Fruit fly (Drosophila melanogaster) whole organism, embryonic: ENCODE results near the gene upSET.

Experiments
- Asciz ChIP-seq: fragments of 200-800 bp; sonication (Bioruptor generic); optimal IDR thresholded peaks from 2 replicates; lab custom pipeline; 2017; ENCODE audit warnings: missing biosample characterization, mild to moderate bottlenecking, missing genetic modification characterization, missing genetic modification reagents
- Bgb ChIP-seq: fragments of 200-800 bp; sonication (Bioruptor generic); IDR thresholded peaks from 2 replicates; pipeline ENCODE4 v1.3.6; 2022; ENCODE audit warnings: missing biosample characterization, missing genetic modification characterization; ENCODE audit not compliant: partially characterized antibody
- CG10274 ChIP-seq: fragments of 200-800 bp; sonication (Bioruptor generic); optimal IDR thresholded peaks from 3 replicates; lab custom pipeline; 2017; ENCODE audit warnings: missing biosample characterization, mild to moderate bottlenecking, missing genetic modification characterization
- CG12769 ChIP-seq: fragments of 200-800 bp; sonication (Bioruptor generic); optimal IDR thresholded peaks from 2 replicates; lab custom pipeline; 2019; ENCODE audit warnings: missing biosample characterization, mild to moderate bottlenecking, missing genetic modification characterization, moderate library complexity
- CG15269 ChIP-seq: fragments of 200-800 bp; sonication (Bioruptor generic); optimal IDR thresholded peaks from 2 replicates; lab custom pipeline; 2018; ENCODE audit warnings: missing biosample characterization, mild to moderate bottlenecking, missing genetic modification characterization, moderate library complexity
- CG15514 ChIP-seq: fragments of 200-800 bp; sonication (Bioruptor generic); optimal IDR thresholded peaks from 3 replicates; lab custom pipeline; 2017; ENCODE audit warnings: missing biosample characterization, missing genetic modification characterization, mild to moderate bottlenecking, moderate library complexity, missing genetic modification reagents
- CG1603 ChIP-seq: fragments of 200-800 bp; sonication (Bioruptor generic); optimal IDR thresholded peaks from 2 replicates; lab custom pipeline; 2019; ENCODE audit warnings: missing biosample characterization, mild to moderate bottlenecking, missing genetic modification characterization, moderate library complexity
- CG1647 ChIP-seq: fragments of 200-800 bp; sonication (Bioruptor generic); optimal IDR thresholded peaks from 3 replicates; lab custom pipeline; 2016; ENCODE audit warnings: missing biosample characterization, missing genetic modification characterization
- CG16863 ChIP-seq: fragments of 200-800 bp; sonication (Bioruptor generic); optimal IDR thresholded peaks from 3 replicates; lab custom pipeline; 2016; ENCODE audit warnings: missing biosample characterization, missing genetic modification characterization
- CG17186 ChIP-seq: fragments of 200-800 bp; sonication (Bioruptor generic); optimal IDR thresholded peaks from 3 replicates; lab custom pipeline; 2017; ENCODE audit warnings: missing biosample characterization, missing genetic modification reagents, missing genetic modification characterization
- CG17612 ChIP-seq: fragments of 200-800 bp; sonication (Bioruptor generic); IDR thresholded peaks from 2 replicates; pipeline ENCODE4 v1.3.6; 2022; ENCODE audit warnings: missing biosample characterization, missing genetic modification characterization
- CG17912 ChIP-seq: fragments of 200-800 bp; sonication (Bioruptor generic); optimal IDR thresholded peaks from 2 replicates; lab custom pipeline; 2018; ENCODE audit warnings: missing biosample characterization, mild to moderate bottlenecking, missing genetic modification characterization
- CG33557 ChIP-seq: fragments of 200-800 bp; sonication (Bioruptor generic); optimal IDR thresholded peaks from 2 replicates; lab custom pipeline; 2019; ENCODE audit warnings: missing biosample characterization, mild to moderate bottlenecking, missing genetic modification characterization, moderate library complexity
- CG3407 ChIP-seq: fragments of 200-800 bp; sonication (Bioruptor generic); optimal IDR thresholded peaks from 2 replicates; lab custom pipeline; 2018; ENCODE audit warnings: missing biosample characterization, mild to moderate bottlenecking, missing genetic modification characterization
- CG6791 ChIP-seq: fragments of 200-800 bp; sonication (Bioruptor generic); IDR thresholded peaks from 3 replicates; pipeline ENCODE4 v1.3.6; 2022; ENCODE audit warnings: missing biosample characterization, missing genetic modification characterization; ENCODE audit not compliant: partially characterized antibody
- CG7786 ChIP-seq: fragments of 200-800 bp; sonication (Bioruptor generic); optimal IDR thresholded peaks from 2 replicates; lab custom pipeline; 2016; ENCODE audit warnings: missing biosample characterization, missing genetic modification characterization
- CG7963 ChIP-seq: fragments of 200-800 bp; sonication (Bioruptor generic); IDR thresholded peaks from 3 replicates; pipeline ENCODE4 v1.3.6; 2022; ENCODE audit warnings: missing biosample characterization, missing genetic modification characterization; ENCODE audit not compliant: partially characterized antibody
- CG9797 ChIP-seq: fragments of 200-800 bp; sonication (Bioruptor generic); optimal IDR thresholded peaks from 3 replicates; lab custom pipeline; 2018; ENCODE audit warnings: missing biosample characterization, mild to moderate bottlenecking, missing genetic modification characterization
- Chrac-16 ChIP-seq: fragments of 200-800 bp; sonication (Bioruptor generic); optimal IDR thresholded peaks from 3 replicates; lab custom pipeline; 2016; ENCODE audit warnings: missing biosample characterization, missing genetic modification characterization
- CrebB ChIP-seq: fragments of 200-800 bp; sonication (Bioruptor generic); optimal IDR thresholded peaks from 3 replicates; lab custom pipeline; 2018; ENCODE audit warnings: missing biosample characterization, mild to moderate bottlenecking, missing genetic modification characterization
- Dbx ChIP-seq: fragments of 200-800 bp; sonication (Bioruptor generic); IDR thresholded peaks from 3 replicates; pipeline ENCODE4 v1.3.6; 2022; ENCODE audit warnings: missing biosample characterization, missing genetic modification characterization
- Dip2 ChIP-seq: fragments of 200-800 bp; sonication (Bioruptor generic); IDR thresholded peaks from 2 replicates; pipeline ENCODE4 v1.3.6; 2022; ENCODE audit warnings: missing biosample characterization, missing genetic modification characterization
- E2f1 ChIP-seq: fragments of 200-800 bp; sonication (Bioruptor generic); IDR thresholded peaks from 2 replicates; pipeline ENCODE4 v1.3.6; 2022; ENCODE audit warnings: missing biosample characterization, missing genetic modification characterization
- Ets65A ChIP-seq: fragments of 200-800 bp; sonication (Bioruptor generic); peaks from one replicate; lab custom pipeline; 2016; ENCODE audit warnings: missing biosample characterization, missing genetic modification characterization
- Fer2 ChIP-seq: fragments of 200-800 bp; sonication (Bioruptor generic); optimal IDR thresholded peaks from 2 replicates; lab custom pipeline; 2018; ENCODE audit warnings: missing biosample characterization, mild to moderate bottlenecking, missing genetic modification characterization, moderate library complexity
- HLH3B ChIP-seq: fragments of 200-800 bp; sonication (Bioruptor generic); IDR thresholded peaks from 2 replicates; pipeline ENCODE4 v1.3.6; 2022; ENCODE audit warnings: missing biosample characterization, missing genetic modification characterization
- Med ChIP-seq: fragments of 200-800 bp; sonication (Bioruptor generic); peaks from one replicate; lab custom pipeline; 2016; ENCODE audit warnings: missing biosample characterization, missing genetic modification characterization, mild to moderate bottlenecking, inconsistent platforms, moderate library complexity
- Meics ChIP-seq: fragments of 200-800 bp; sonication (Bioruptor generic); optimal IDR thresholded peaks from 2 replicates; lab custom pipeline; 2017; ENCODE audit warnings: missing biosample characterization, mild to moderate bottlenecking, missing genetic modification characterization
- Nf-YB ChIP-seq: fragments of 200-800 bp; sonication (Bioruptor generic); optimal IDR thresholded peaks from 3 replicates; lab custom pipeline; 2019; ENCODE audit warnings: missing biosample characterization, mild to moderate bottlenecking, missing genetic modification characterization, moderate library complexity
- Oaz ChIP-seq: fragments of 200-800 bp; sonication (Bioruptor generic); IDR thresholded peaks from 2 replicates; pipeline ENCODE4 v1.3.6; 2022; ENCODE audit warnings: missing biosample characterization, missing genetic modification characterization
- Optix ChIP-seq: fragments of 200-800 bp; sonication (Bioruptor generic); IDR thresholded peaks from 3 replicates; pipeline ENCODE4 v1.3.6; 2022; ENCODE audit warnings: missing biosample characterization, missing genetic modification characterization
- Poxn ChIP-seq: fragments of 200-800 bp; sonication (Bioruptor generic); IDR thresholded peaks from 2 replicates; pipeline ENCODE4 v1.3.6; 2022; ENCODE audit warnings: missing biosample characterization, missing genetic modification characterization
- Six4 ChIP-seq: fragments of 200-800 bp; sonication (Bioruptor generic); optimal IDR thresholded peaks from 2 replicates; lab custom pipeline; 2016; ENCODE audit warnings: missing biosample characterization, missing genetic modification characterization
- Vsx1 ChIP-seq: fragments of 200-800 bp; sonication (Bioruptor generic); optimal IDR thresholded peaks from 2 replicates; lab custom pipeline; 2017; ENCODE audit warnings: missing biosample characterization, mild to moderate bottlenecking, missing genetic modification characterization, missing genetic modification reagents
- bowl ChIP-seq: fragments of 200-800 bp; sonication (Bioruptor generic); IDR thresholded peaks from 2 replicates; pipeline ENCODE4 v1.3.6; 2022; ENCODE audit warnings: missing biosample characterization, missing genetic modification characterization
- btn ChIP-seq: fragments of 200-800 bp; sonication (Bioruptor generic); optimal IDR thresholded peaks from 2 replicates; lab custom pipeline; 2016; ENCODE audit warnings: missing biosample characterization, missing genetic modification characterization
- crp ChIP-seq, 2 experiments: fragments of 200-800 bp; sonication (Bioruptor generic); optimal IDR thresholded peaks; 2 replicates in 1 of 2; 3 replicates in 1 of 2; lab custom pipeline; 2017; ENCODE audit warnings: missing biosample characterization in 2 of 2, missing genetic modification characterization in 2 of 2, mild to moderate bottlenecking in 1 of 2, moderate library complexity in 1 of 2
- exex ChIP-seq: fragments of 200-800 bp; sonication (Bioruptor generic); optimal IDR thresholded peaks from 4 replicates; lab custom pipeline; 2018; ENCODE audit warnings: missing biosample characterization, mild to moderate bottlenecking, missing genetic modification characterization, moderate library complexity
- fd96Cb ChIP-seq: fragments of 200-800 bp; sonication (Bioruptor generic); optimal IDR thresholded peaks from 2 replicates; lab custom pipeline; 2018; ENCODE audit warnings: missing biosample characterization, mild to moderate bottlenecking, missing genetic modification characterization, moderate library complexity
- ftz-f1 ChIP-seq: fragments of 200-800 bp; sonication (Bioruptor generic); optimal IDR thresholded peaks from 2 replicates; lab custom pipeline; 2016; ENCODE audit warnings: missing biosample characterization, missing genetic modification characterization
- grau ChIP-seq: fragments of 200-800 bp; optimal IDR thresholded peaks from 3 replicates; lab custom pipeline; 2019; ENCODE audit warnings: missing biosample characterization, mild to moderate bottlenecking, missing genetic modification characterization, moderate library complexity
- jigr1 ChIP-seq: fragments of 200-800 bp; sonication (Bioruptor generic); IDR thresholded peaks from 3 replicates; pipeline ENCODE4 v1.3.6; 2022; ENCODE audit warnings: missing biosample characterization, missing genetic modification characterization
- pros ChIP-seq: fragments of 200-800 bp; sonication (Bioruptor generic); optimal IDR thresholded peaks from 3 replicates; lab custom pipeline; 2019; ENCODE audit warnings: missing biosample characterization, mild to moderate bottlenecking, missing genetic modification characterization, moderate library complexity
- run ChIP-seq: fragments of 200-800 bp; sonication (Bioruptor generic); optimal IDR thresholded peaks from 3 replicates; lab custom pipeline; 2018; ENCODE audit warnings: missing biosample characterization, mild to moderate bottlenecking, missing genetic modification characterization
- sqz ChIP-seq: fragments of 200-800 bp; sonication (Bioruptor generic); optimal IDR thresholded peaks from 3 replicates; lab custom pipeline; 2018; ENCODE audit warnings: missing biosample characterization, mild to moderate bottlenecking, missing genetic modification characterization
- stwl ChIP-seq: fragments of 200-800 bp; sonication (Bioruptor generic); optimal IDR thresholded peaks from 3 replicates; lab custom pipeline; 2018; ENCODE audit warnings: missing biosample characterization, mild to moderate bottlenecking, missing genetic modification characterization, moderate library complexity
- tio ChIP-seq: fragments of 200-800 bp; sonication (Bioruptor generic); optimal IDR thresholded peaks from 2 replicates; lab custom pipeline; 2017; ENCODE audit warnings: missing biosample characterization, missing genetic modification characterization, inconsistent platforms
- tx ChIP-seq: fragments of 200-800 bp; sonication (Bioruptor generic); optimal IDR thresholded peaks from 2 replicates; lab custom pipeline; 2016; ENCODE audit warnings: missing biosample characterization, missing genetic modification characterization
- vvl ChIP-seq: fragments of 200-800 bp; sonication (Bioruptor generic); IDR thresholded peaks from 2 replicates; pipeline ENCODE4 v1.3.6; 2022; ENCODE audit warnings: missing biosample characterization, missing genetic modification characterization
- wdn ChIP-seq: fragments of 200-800 bp; sonication (Bioruptor generic); IDR thresholded peaks from 2 replicates; pipeline ENCODE4 v1.3.6; 2022; ENCODE audit warnings: missing biosample characterization, missing genetic modification characterization

upSET gene

DNA sequence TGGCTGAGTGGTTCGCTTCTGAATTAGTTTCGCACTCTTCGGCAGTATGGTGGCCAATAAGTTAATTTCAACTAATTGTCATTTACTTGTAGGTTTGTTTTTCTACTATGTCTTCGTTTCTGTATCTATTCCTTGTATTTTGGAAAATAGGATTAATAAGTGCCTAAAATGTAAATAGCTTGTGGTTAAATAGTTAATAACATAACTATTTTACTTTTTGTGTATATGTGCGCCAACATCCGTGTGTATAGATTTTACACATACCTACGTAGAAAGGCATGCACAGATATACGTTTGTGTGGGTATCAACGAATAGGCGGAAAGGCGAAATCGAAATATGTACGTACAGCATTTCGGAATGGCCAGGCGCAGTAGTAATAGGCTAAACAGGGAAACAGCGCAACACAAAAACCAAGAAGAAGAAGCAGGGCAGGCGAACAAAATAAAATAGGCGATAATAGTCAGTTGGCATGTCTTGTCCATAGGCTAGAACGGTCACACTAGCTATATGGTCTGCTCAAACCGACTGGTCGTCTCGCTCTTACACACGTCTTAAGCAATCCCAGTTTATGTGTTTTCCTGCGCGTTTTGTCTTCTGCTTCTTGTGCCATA is 703 bp downstream of the upSET start (continued):
- TF ChIP-seq CG16863 (GFP tag; lab: Kevin White, UChicago) (no peak), Optix (GFP tag; lab: Robert Waterston, UW) (no peak), CG15514 (GFP tag; lab: Kevin White, UChicago) (peak; percentile 54), bowl (GFP tag; lab: Robert Waterston, UW) (no peak), Nf-YB (GFP tag; lab: Kevin White, UChicago) (peak; percentile 40), CG17612 (no peak), Chrac-16 (GFP tag; lab: Kevin White, UChicago) (no peak), grau (peak; percentile 6), CG12769 (tag; lab: Kevin White, UChicago) (peak; percentile 59), Bgb (GFP tag; lab: Robert Waterston, UW) (peak; percentile 36; the same call in 1 of the 2 replicates), CG17912 (GFP tag; lab: Kevin White, UChicago) (no peak), jigr1 (GFP tag; lab: Robert Waterston, UW) (no peak), Dip2 (GFP tag; lab: Robert Waterston, UW) (no peak), vvl (GFP tag; lab: Robert Waterston, UW) (peak; percentile 54), Dbx (peak; percentile 36; the same call in 1 of the 3 replicates), Med (GFP tag; lab: Kevin White, UChicago) (peak; percentile 86), CG17186 (peak; percentile 60), Oaz (GFP tag; lab: Robert Waterston, UW) (no peak), sqz (GFP tag; lab: Kevin White, UChicago) (no peak), CG10274 (GFP tag; lab: Kevin White, UChicago) (no peak), CG1647 (GFP tag; lab: Kevin White, UChicago) (no peak), crp (GFP tag; optimal IDR thresholded peaks at IDR 0.05; lab: Kevin White, UChicago) (no peak), btn (no peak), CG6791 (GFP tag; lab: Robert Waterston, UW) (no peak), Ets65A (GFP tag; lab: Kevin White, UChicago) (no peak), CG9797 (GFP tag; lab: Kevin White, UChicago) (peak; percentile 68), Six4 (GFP tag; lab: Kevin White, UChicago) (no peak), exex (tag; lab: Kevin White, UChicago) (peak; percentile 50), CrebB (tag; lab: Kevin White, UChicago) (peak; percentile 17), stwl (tag; lab: Kevin White, UChicago) (peak; percentile 49), fd96Cb (no peak), tio (GFP tag; lab: Kevin White, UChicago) (no peak), ftz-f1 (GFP tag; lab: Kevin White, UChicago) (no peak), pros (GFP tag; lab: Kevin White, UChicago) (peak; percentile 2), Poxn (no peak), HLH3B (no peak), Meics (GFP tag; lab: Kevin White, UChicago) (no peak), CG15269 (tag; lab: Kevin White, UChicago) (no peak), Asciz (GFP tag; lab: Kevin White, UChicago) (no peak), CG3407 (GFP tag; lab: Kevin White, UChicago) (no peak), Vsx1 (GFP tag; lab: Kevin White, UChicago) (no peak), Fer2 (tag; lab: Kevin White, UChicago) (no peak), E2f1 (GFP tag; lab: Robert Waterston, UW) (no peak), wdn (GFP tag; lab: Robert Waterston, UW) (no peak), CG7786 (GFP tag; lab: Kevin White, UChicago) (no peak), CG1603 (tag; lab: Kevin White, UChicago) (peak; percentile 58), CG33557 (GFP tag; lab: Kevin White, UChicago) (no peak), run (tag; lab: Kevin White, UChicago) (no peak), tx (no peak), CG7963 (GFP tag; lab: Robert Waterston, UW) (0 out of 3 replicates have a peak, but pooled peaks have one; percentile 39)
